Worm (Caenorhabditis elegans) whole organism, L1 larva: ENCODE results near the gene K07C5.3.

Experiments
- C04F5.9 ChIP-seq: sonication (generic microtip); optimal IDR thresholded peaks from 2 replicates; lab custom pipeline; 2016; ENCODE audit warnings: missing genetic modification characterization, missing compliant biosample characterization
- C16A3.4 ChIP-seq: fragments of 150-350 bp; optimal IDR thresholded peaks from 2 replicates; lab custom pipeline; 2014; ENCODE audit warnings: missing biosample characterization, missing genetic modification characterization
- F16B12.6 ChIP-seq: fragments of 150-350 bp; optimal IDR thresholded peaks from 2 replicates; lab custom pipeline; 2014; ENCODE audit warnings: missing biosample characterization, missing genetic modification characterization
- Y116A8C.19 ChIP-seq: sonication (generic microtip); optimal IDR thresholded peaks from 2 replicates; lab custom pipeline; 2016; ENCODE audit warnings: missing compliant biosample characterization, missing genetic modification characterization, borderline replicate concordance
- aha-1 ChIP-seq: fragments of 150-350 bp; optimal IDR thresholded peaks from 2 replicates; lab custom pipeline; 2014; ENCODE audit warnings: missing biosample characterization, missing genetic modification characterization
- ama-1 ChIP-seq: fragments of 150-350 bp; optimal IDR thresholded peaks from 2 replicates; lab custom pipeline; 2014
- ceh-63 ChIP-seq: fragments of 200-800 bp; sonication (Bioruptor generic); optimal IDR thresholded peaks from 2 replicates; lab custom pipeline; 2018; ENCODE audit warnings: mild to moderate bottlenecking, missing genetic modification characterization, missing compliant biosample characterization
- ceh-8 ChIP-seq: fragments of 200-800 bp; sonication (Bioruptor generic); optimal IDR thresholded peaks from 2 replicates; lab custom pipeline; 2018; ENCODE audit warnings: mild to moderate bottlenecking, missing genetic modification characterization, moderate library complexity, missing compliant biosample characterization
- ceh-88 ChIP-seq: fragments of 200-800 bp; sonication (Bioruptor generic); IDR thresholded peaks from 2 replicates; pipeline ENCODE4 v1.3.6; 2022; ENCODE audit warnings: missing genetic modification characterization, missing compliant biosample characterization
- ceh-90 ChIP-seq: sonication (generic microtip); optimal IDR thresholded peaks from 2 replicates; lab custom pipeline; 2016; ENCODE audit warnings: missing genetic modification characterization, missing compliant biosample characterization
- dpl-1 ChIP-seq, 3 experiments: fragments of 150-350 bp in 2 of 3; sonication (generic microtip) in 1 of 3; optimal IDR thresholded peaks; 2 replicates each; lab custom pipeline; 2014 to 2017; ENCODE audit warnings: missing biosample characterization in 3 of 3, missing genetic modification characterization in 3 of 3, missing genetic modification reagents in 3 of 3
- efl-1 ChIP-seq, 4 experiments: fragments of 150-350 bp; optimal IDR thresholded peaks in 3 of 4; peaks in 1 of 4; 1 replicate in 1 of 4; 2 replicates in 3 of 4; lab custom pipeline; 2014; ENCODE audit warnings: missing biosample characterization in 2 of 4, missing genetic modification characterization in 2 of 4, missing genetic modification reagents in 2 of 4
- efl-3 ChIP-seq: fragments of 200-800 bp; sonication (Bioruptor generic); optimal IDR thresholded peaks from 2 replicates; lab custom pipeline; 2018; ENCODE audit warnings: mild to moderate bottlenecking, missing genetic modification characterization, missing compliant biosample characterization
- egl-27 ChIP-seq, 2 experiments: fragments of 150-350 bp in 1 of 2; sonication (generic microtip); optimal IDR thresholded peaks; 3 replicates each; lab custom pipeline; 2017 to 2018; ENCODE audit warnings: missing biosample characterization in 2 of 2, missing genetic modification characterization in 2 of 2, missing genetic modification reagents in 2 of 2
- elt-3 ChIP-seq, 6 experiments: fragments of 150-350 bp in 1 of 6; sonication (generic microtip); optimal IDR thresholded peaks; 2 replicates each; lab custom pipeline; 2017 to 2018; ENCODE audit warnings: missing biosample characterization in 6 of 6, missing genetic modification characterization in 6 of 6, inconsistent platforms in 1 of 6
- fkh-10 ChIP-seq: sonication (generic microtip); optimal IDR thresholded peaks from 2 replicates; lab custom pipeline; 2017; ENCODE audit warnings: missing biosample characterization, missing genetic modification reagents, missing genetic modification characterization
- fkh-4 ChIP-seq: sonication (generic microtip); optimal IDR thresholded peaks from 2 replicates; lab custom pipeline; 2016; ENCODE audit warnings: missing compliant biosample characterization, missing genetic modification characterization, borderline replicate concordance
- fos-1 ChIP-seq: fragments of 150-350 bp; optimal IDR thresholded peaks from 2 replicates; lab custom pipeline; 2014; ENCODE audit warnings: missing biosample characterization, missing genetic modification characterization
- hlh-4 ChIP-seq: sonication (generic microtip); optimal IDR thresholded peaks from 2 replicates; lab custom pipeline; 2016; ENCODE audit warnings: mild to moderate bottlenecking, missing genetic modification characterization, missing compliant biosample characterization
- jun-1 ChIP-seq: fragments of 150-350 bp; optimal IDR thresholded peaks from 2 replicates; lab custom pipeline; 2014; ENCODE audit warnings: missing biosample characterization, missing genetic modification reagents, missing genetic modification characterization
- lin-15B ChIP-seq: fragments of 150-350 bp; sonication (generic microtip); optimal IDR thresholded peaks from 3 replicates; lab custom pipeline; 2014; ENCODE audit warnings: missing biosample characterization, missing genetic modification characterization
- lin-35 ChIP-seq, 2 experiments: fragments of 150-350 bp; optimal IDR thresholded peaks; 2 replicates each; lab custom pipeline; 2014; ENCODE audit warnings: missing biosample characterization in 2 of 2, missing genetic modification characterization in 2 of 2, missing genetic modification reagents in 2 of 2
- lin-39 ChIP-seq: fragments of 150-350 bp; optimal IDR thresholded peaks from 2 replicates; lab custom pipeline; 2014; ENCODE audit warnings: missing biosample characterization, missing genetic modification reagents, missing genetic modification characterization
- mdl-1 ChIP-seq, 2 experiments: fragments of 150-350 bp; optimal IDR thresholded peaks; 2 replicates each; lab custom pipeline; 2014 to 2017; ENCODE audit warnings: missing biosample characterization in 2 of 2, missing genetic modification characterization in 2 of 2, inconsistent platforms in 1 of 2
- mef-2 ChIP-seq: fragments of 150-350 bp; optimal IDR thresholded peaks from 2 replicates; lab custom pipeline; 2014; ENCODE audit warnings: missing biosample characterization, missing genetic modification characterization
- mep-1 ChIP-seq: fragments of 150-350 bp; optimal IDR thresholded peaks from 2 replicates; lab custom pipeline; 2014; ENCODE audit warnings: missing biosample characterization, missing genetic modification characterization
- nhr-11 ChIP-seq: fragments of 150-350 bp; optimal IDR thresholded peaks from 2 replicates; lab custom pipeline; 2014; ENCODE audit warnings: missing biosample characterization, missing genetic modification characterization
- nhr-19 ChIP-seq: fragments of 200-800 bp; sonication (Bioruptor generic); conservative IDR thresholded peaks from 2 replicates; pipeline ENCODE4 v1.3.6; 2022; ENCODE audit warnings: missing genetic modification characterization, missing compliant biosample characterization
- nhr-28 ChIP-seq: fragments of 150-350 bp; optimal IDR thresholded peaks from 2 replicates; lab custom pipeline; 2014; ENCODE audit warnings: missing biosample characterization, missing genetic modification characterization
- nhr-76 ChIP-seq: sonication (generic microtip); optimal IDR thresholded peaks from 2 replicates; lab custom pipeline; 2017; ENCODE audit warnings: missing biosample characterization, missing genetic modification characterization
- nhr-77 ChIP-seq: fragments of 150-350 bp; optimal IDR thresholded peaks from 2 replicates; lab custom pipeline; 2014; ENCODE audit warnings: missing biosample characterization, missing genetic modification characterization
- nhr-90 ChIP-seq: sonication (generic microtip); optimal IDR thresholded peaks from 2 replicates; lab custom pipeline; 2016; ENCODE audit warnings: mild to moderate bottlenecking, missing genetic modification characterization, missing compliant biosample characterization; ENCODE audit not compliant: poor library complexity
- pax-3 ChIP-seq: fragments of 200-800 bp; sonication (Bioruptor generic); optimal IDR thresholded peaks from 2 replicates; lab custom pipeline; 2018; ENCODE audit warnings: mild to moderate bottlenecking, missing genetic modification characterization, moderate library complexity, missing compliant biosample characterization
- rnt-1 ChIP-seq: sonication (generic microtip); optimal IDR thresholded peaks from 2 replicates; lab custom pipeline; 2016; ENCODE audit warnings: mild to moderate bottlenecking, missing genetic modification characterization, moderate library complexity, missing compliant biosample characterization
- snpc-4 ChIP-seq: fragments of 150-350 bp; optimal IDR thresholded peaks from 2 replicates; lab custom pipeline; 2014; ENCODE audit warnings: missing biosample characterization, missing genetic modification characterization
- snu-23 ChIP-seq: sonication (generic microtip); optimal IDR thresholded peaks from 2 replicates; lab custom pipeline; 2016; ENCODE audit warnings: missing genetic modification characterization, missing compliant biosample characterization
- sup-37 ChIP-seq: fragments of 200-800 bp; sonication (Bioruptor generic); optimal IDR thresholded peaks from 2 replicates; lab custom pipeline; 2018; ENCODE audit warnings: mild to moderate bottlenecking, missing genetic modification characterization, missing compliant biosample characterization
- tbx-2 ChIP-seq: sonication (generic microtip); optimal IDR thresholded peaks from 2 replicates; lab custom pipeline; 2016; ENCODE audit warnings: missing genetic modification characterization, missing compliant biosample characterization
- unc-130 ChIP-seq: fragments of 150-350 bp; optimal IDR thresholded peaks from 2 replicates; lab custom pipeline; 2017; ENCODE audit warnings: missing biosample characterization, missing genetic modification characterization, inconsistent platforms
- unc-30 ChIP-seq: sonication (generic microtip); optimal IDR thresholded peaks from 2 replicates; lab custom pipeline; 2017; ENCODE audit warnings: missing biosample characterization, missing genetic modification characterization
- unc-62 ChIP-seq: fragments of 150-350 bp; optimal IDR thresholded peaks from 2 replicates; lab custom pipeline; 2014; ENCODE audit warnings: missing biosample characterization, missing genetic modification reagents, missing genetic modification characterization
- unc-86 ChIP-seq: sonication (generic microtip); optimal IDR thresholded peaks from 2 replicates; lab custom pipeline; 2016; ENCODE audit warnings: missing genetic modification characterization, missing compliant biosample characterization
- xbp-1 ChIP-seq: sonication (generic microtip); optimal IDR thresholded peaks from 2 replicates; lab custom pipeline; 2016; ENCODE audit warnings: missing genetic modification characterization, missing compliant biosample characterization
- zag-1 ChIP-seq: fragments of 150-350 bp; optimal IDR thresholded peaks from 2 replicates; lab custom pipeline; 2014; ENCODE audit warnings: missing biosample characterization, missing genetic modification characterization
- ztf-11 ChIP-seq, 2 experiments: sonication (generic microtip); optimal IDR thresholded peaks; 2 replicates each; lab custom pipeline; 2016 to 2017; ENCODE audit warnings: missing genetic modification characterization in 2 of 2, missing biosample characterization in 1 of 2, missing compliant biosample characterization in 1 of 2
- ztf-4 ChIP-seq: fragments of 150-350 bp; optimal IDR thresholded peaks from 2 replicates; lab custom pipeline; 2014; ENCODE audit warnings: missing biosample characterization, missing genetic modification characterization

K07C5.3 gene

DNA sequence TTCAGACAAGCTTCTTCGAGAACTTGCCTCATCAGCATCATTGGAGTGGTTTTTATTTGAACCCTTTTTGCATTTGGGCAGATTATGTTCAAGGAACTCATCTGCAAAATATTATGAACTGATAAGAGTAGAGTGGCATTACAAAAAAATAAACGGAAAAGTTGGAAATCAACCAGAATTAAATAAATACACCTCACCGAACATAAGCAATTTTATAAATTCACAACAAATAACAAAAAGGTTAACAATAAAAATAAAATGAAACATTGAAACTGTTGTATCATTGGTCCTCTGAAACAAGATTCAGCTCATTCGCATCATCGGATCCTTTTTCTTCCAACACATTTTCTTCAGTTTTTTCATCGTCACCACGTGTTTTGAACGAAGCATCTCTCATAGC lies 25.5 kb upstream of the K07C5.3 start, which contains the start of gene asps-1:
Gene asps-1, minus strand, starts transcription at position 101 of the 400 bp plus-strand sequence.
- TF ChIP-seq lin-39 (tag; lab: Kevin White, UChicago), result no peak
- TF ChIP-seq, all 84 proteins: peak for 0

DNA sequence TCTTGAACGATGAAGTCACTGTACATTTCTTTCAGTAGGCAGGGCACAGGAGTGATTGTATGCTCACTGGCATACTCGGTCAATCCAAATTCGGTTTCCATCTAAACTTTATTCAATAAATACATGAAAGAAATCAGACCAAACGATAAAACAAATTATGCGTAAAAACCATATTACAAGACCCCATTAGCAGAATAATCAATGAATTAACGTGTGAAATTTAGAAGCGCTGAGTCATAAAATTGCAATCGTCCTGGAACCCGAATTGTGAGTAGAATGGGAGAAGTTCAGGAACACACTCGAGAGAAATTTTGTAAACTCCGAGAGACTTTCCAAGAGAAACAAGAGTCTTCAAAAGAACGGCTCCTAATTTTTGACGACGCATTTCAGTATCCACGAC lies 23.4 kb upstream of the K07C5.3 start, which contains the start of gene B0024.11:
Gene B0024.11, minus strand, starts transcription at position 101 of the 400 bp plus-strand sequence.
- no peak for TF ChIP-seq unc-130 (tag; lab: Kevin White, UChicago)
- no peak for TF ChIP-seq F16B12.6 (tag; lab: Kevin White, UChicago)
- TF ChIP-seq fkh-10 (GFP tag; lab: Kevin White, UChicago), result no peak
- no peak for TF ChIP-seq nhr-11 (tag; lab: Kevin White, UChicago)
- TF ChIP-seq efl-1 (optimal IDR thresholded peaks at IDR 0.05; lab: Kevin White, UChicago), result no peak
- peak in 1 of 2 experiments; percentile 70 for TF ChIP-seq efl-1 (GFP tag; optimal IDR thresholded peaks at IDR 0.05 in 1 of 2; lab: Kevin White, UChicago)

DNA sequence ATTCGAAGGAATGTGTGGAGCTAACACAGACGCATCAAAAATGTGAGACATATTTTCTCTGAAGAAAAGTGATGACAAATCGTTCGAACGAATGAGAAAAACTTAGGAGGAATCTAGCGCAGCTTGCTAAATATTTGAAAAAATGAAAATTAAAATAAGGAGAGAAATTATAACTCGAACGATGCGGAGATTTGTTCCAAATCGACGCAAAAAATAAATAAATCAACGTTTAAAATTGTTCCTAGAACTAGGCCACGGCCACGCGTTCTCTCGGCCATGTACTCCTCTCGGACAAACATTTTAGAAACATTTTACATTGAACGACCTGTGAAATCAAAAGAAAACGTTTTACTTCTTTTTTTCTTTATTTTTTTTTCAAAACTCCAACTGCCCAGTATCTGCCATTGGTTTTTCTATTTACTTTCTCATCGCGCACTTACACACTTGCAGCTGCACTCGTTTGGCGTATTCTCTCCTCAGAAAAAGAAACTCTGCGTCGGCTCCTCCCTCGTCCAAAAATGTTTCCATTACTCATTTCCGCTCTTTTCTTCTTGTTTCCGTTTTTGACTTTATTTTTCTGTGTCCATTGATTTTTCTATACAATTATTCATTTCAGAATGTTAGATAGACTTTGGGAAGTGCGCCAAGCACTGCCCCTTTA lies 22.6 kb upstream of the K07C5.3 start, which contains the start of the genes gna-1 and B0024.13:
Gene gna-1, minus strand, starts transcription at position 51 of the 661 bp plus-strand sequence.
Gene B0024.13, plus strand, starts transcription at position 611 of the 661 bp plus-strand sequence.
- no peak for TF ChIP-seq aha-1
- no peak for TF ChIP-seq egl-27 (tag; optimal IDR thresholded peaks at IDR 0.05; lab: Kevin White, UChicago)
- no peak for TF ChIP-seq ceh-8 (GFP tag; lab: Kevin White, UChicago)
- TF ChIP-seq pax-3, result peak; percentile 51
- peak; percentile 72 for TF ChIP-seq mep-1 (tag; lab: Kevin White, UChicago)
- no peak for TF ChIP-seq ztf-4 (tag; lab: Kevin White, UChicago)
- TF ChIP-seq nhr-76, result no peak
- TF ChIP-seq zag-1, result no peak
- TF ChIP-seq mef-2 (tag; lab: Kevin White, UChicago), result no peak
- TF ChIP-seq nhr-77 (tag; lab: Kevin White, UChicago), result peak; percentile 35
- TF ChIP-seq unc-30 (tag; lab: Kevin White, UChicago), result no peak
- peak; percentile 12 for TF ChIP-seq Y116A8C.19 (tag; lab: Kevin White, UChicago)
- TF ChIP-seq ceh-63 (GFP tag; lab: Kevin White, UChicago), result no peak
- TF ChIP-seq nhr-19 (GFP tag; lab: Robert Waterston, UW), result peak; percentile 72
- TF ChIP-seq ztf-11 (tag; optimal IDR thresholded peaks at IDR 0.05; lab: Kevin White, UChicago), result peak in 1 of 2 experiments; percentile 86
- peak; percentile 87 for TF ChIP-seq fkh-4 (tag; lab: Kevin White, UChicago)
- peak; percentile 78 for TF ChIP-seq xbp-1 (tag; lab: Kevin White, UChicago)
- no peak for TF ChIP-seq elt-3 (tag; optimal IDR thresholded peaks at IDR 0.05; lab: Kevin White, UChicago)
- TF ChIP-seq efl-3, result no peak
- peak; percentile 41 to 70 for TF ChIP-seq efl-1 (optimal IDR thresholded peaks at IDR 0.05; lab: Kevin White, UChicago)
- TF ChIP-seq efl-1 (GFP tag; optimal IDR thresholded peaks at IDR 0.05 in 1 of 2; lab: Kevin White, UChicago), result peak; percentile 65 to 95
- TF ChIP-seq snu-23 (GFP tag; lab: Kevin White, UChicago), result peak; percentile 77
- no peak for TF ChIP-seq lin-39 (tag; lab: Kevin White, UChicago)
- no peak for TF ChIP-seq nhr-28
- TF ChIP-seq nhr-90 (tag; lab: Kevin White, UChicago), result peak; percentile 83
- TF ChIP-seq mdl-1 (tag; optimal IDR thresholded peaks at IDR 0.05; lab: Kevin White, UChicago), result no peak
- TF ChIP-seq lin-15B (tag; lab: Kevin White, UChicago), result peak; percentile 30
- TF ChIP-seq ceh-90 (tag; lab: Kevin White, UChicago), result peak; percentile 86
- peak; percentile 97 for TF ChIP-seq rnt-1 (tag; lab: Kevin White, UChicago)
- TF ChIP-seq snpc-4 (tag; lab: Kevin White, UChicago), result peak; percentile 5
- TF ChIP-seq C16A3.4, result peak; percentile 33
- peak; percentile 19 for TF ChIP-seq jun-1 (tag; lab: Kevin White, UChicago)
- peak; percentile 50 to 59 for TF ChIP-seq lin-35 (GFP tag; optimal IDR thresholded peaks at IDR 0.05; lab: Kevin White, UChicago)
- no peak for TF ChIP-seq unc-62
- no peak for TF ChIP-seq F16B12.6 (tag; lab: Kevin White, UChicago)
- peak; percentile 37 to 62 (median 58) for TF ChIP-seq dpl-1 (GFP tag; optimal IDR thresholded peaks at IDR 0.05; lab: Kevin White, UChicago)
- TF ChIP-seq unc-86 (tag; lab: Kevin White, UChicago), result peak; percentile 45
- TF ChIP-seq sup-37, result no peak
- no peak for TF ChIP-seq ama-1 (lab: Kevin White, UChicago)
- TF ChIP-seq hlh-4 (tag; lab: Kevin White, UChicago), result no peak
- peak; percentile 64 for TF ChIP-seq C04F5.9 (tag; lab: Kevin White, UChicago)
- TF ChIP-seq fos-1 (tag; lab: Kevin White, UChicago), result no peak
- peak; percentile 22; the same call in 1 of the 2 replicates for TF ChIP-seq ceh-88 (GFP tag; lab: Robert Waterston, UW)
- peak; percentile 87 for TF ChIP-seq tbx-2
